Worm (Caenorhabditis elegans) whole organism, young adult: ENCODE data around the gene C09B9.2.

Source experiments
- B0019.2 ChIP-seq: fragments of 200-800 bp; sonication (Bioruptor generic); conservative IDR thresholded peaks from 2 replicates; pipeline ENCODE4 v1.3.6; 2022; ENCODE audit warnings: missing genetic modification reagents, missing genetic modification characterization, missing compliant biosample characterization
- C17E4.6 ChIP-seq: fragments of 200-800 bp; sonication (Bioruptor generic); IDR thresholded peaks from 2 replicates; pipeline ENCODE4 v1.3.6; 2022; ENCODE audit warnings: missing genetic modification reagents, missing genetic modification characterization, missing compliant biosample characterization
- athp-1 ChIP-seq: sonication (generic microtip); optimal IDR thresholded peaks from 2 replicates; lab custom pipeline; 2017; ENCODE audit warnings: mild to moderate bottlenecking, missing genetic modification characterization, missing compliant biosample characterization
- lin-35 ChIP-seq, 3 experiments: fragments of 150-350 bp in 2 of 3; sonication (generic microtip) in 1 of 3; optimal IDR thresholded peaks; 2 replicates each; lab custom pipeline; 2014 to 2018; ENCODE audit warnings: missing biosample characterization in 3 of 3, missing genetic modification characterization in 3 of 3, missing genetic modification reagents in 3 of 3
- lin-40 ChIP-seq: sonication (generic microtip); optimal IDR thresholded peaks from 2 replicates; lab custom pipeline; 2016; ENCODE audit warnings: missing genetic modification characterization, mild to moderate bottlenecking, missing compliant biosample characterization, missing genotype, missing genetic modification reagents
- pha-4 ChIP-seq: fragments of 150-350 bp; sonication (generic microtip); optimal IDR thresholded peaks from 2 replicates; lab custom pipeline; 2014; ENCODE audit warnings: missing biosample characterization, missing genetic modification reagents, missing genetic modification characterization

DNA sequence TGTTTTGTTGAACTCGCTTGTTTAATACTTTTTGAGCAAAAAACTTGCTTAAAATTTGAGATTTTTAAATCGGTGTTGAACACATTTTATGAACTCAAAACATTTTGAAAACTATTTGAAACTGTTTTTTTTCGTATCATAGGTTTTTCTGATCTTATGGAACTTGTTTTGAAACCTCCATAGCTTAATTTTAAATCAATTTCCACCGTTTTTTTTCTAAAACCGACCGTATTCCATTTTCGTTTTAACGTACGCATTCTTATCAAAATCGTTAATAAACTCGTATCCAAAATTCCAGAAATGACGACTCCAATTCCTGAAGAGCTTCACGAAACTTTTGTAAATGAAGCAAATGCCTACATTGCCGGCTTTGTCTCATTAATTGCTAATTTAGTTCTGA lies 20.7 kb upstream of the C09B9.2 start, which contains the start of gene srm-2:
- TF ChIP-seq C17E4.6 (GFP tag; lab: Robert Waterston, UW) (no peak), athp-1 (no peak), B0019.2 (no peak), pha-4 (no peak), lin-40 (tag; lab: Kevin White, UChicago) (no peak), lin-35 (GFP tag; optimal IDR thresholded peaks at IDR 0.05; lab: Kevin White, UChicago) (no peak)
